Fruit fly (Drosophila melanogaster): ENCODE results near the gene Rev1.

The Rev1 gene

dm6 chr3L:606490-607327, 47.5 kb upstream of the Rev1 start, which contains the start of gene Reg-2 (continued):
- TF ChIP-seq trem (tag; optimal IDR thresholded peaks at IDR 0.05) = peak; percentile 34
- TF ChIP-seq Hr78 (GFP tag; optimal IDR thresholded peaks at IDR 0.05) = peak in 1 of 2 experiments; percentile 62
- TF ChIP-seq CG15073 (GFP tag; optimal IDR thresholded peaks at IDR 0.05) = no peak
- TF ChIP-seq Mrtf (GFP tag; IDR thresholded peaks at IDR 0.05) = no peak
- TF ChIP-seq CG7271 (tag; optimal IDR thresholded peaks at IDR 0.05) = no peak
- no peak for TF ChIP-seq lmd (GFP tag; IDR thresholded peaks at IDR 0.05)
- peak; percentile 28 for TF ChIP-seq nmo (GFP tag; optimal IDR thresholded peaks at IDR 0.05)
- no peak for TF ChIP-seq Dfd (GFP tag; optimal IDR thresholded peaks at IDR 0.05)
- no peak for TF ChIP-seq nerfin-1 (tag; optimal IDR thresholded peaks at IDR 0.05)
- peak; percentile 6 for TF ChIP-seq sqz (GFP tag; optimal IDR thresholded peaks at IDR 0.05)
- peak; percentile 99 for TF ChIP-seq CG34376 (GFP tag; optimal IDR thresholded peaks at IDR 0.05)
- peak; percentile 6 for TF ChIP-seq ATbp (GFP tag; optimal IDR thresholded peaks at IDR 0.05)
- TF ChIP-seq CG18599 (GFP tag; optimal IDR thresholded peaks at IDR 0.05) = no peak
- TF ChIP-seq pho (GFP tag; optimal IDR thresholded peaks at IDR 0.05) = no peak
- no peak for TF ChIP-seq vvl (GFP tag; IDR thresholded peaks at IDR 0.05)
- TF ChIP-seq sens-2 (GFP tag; IDR thresholded peaks at IDR 0.05) = peak; percentile 80
- TF ChIP-seq grn (GFP tag; optimal IDR thresholded peaks at IDR 0.05) = peak; percentile 97
- no peak for TF ChIP-seq ranshi (GFP tag; IDR thresholded peaks at IDR 0.05)
- no peak for TF ChIP-seq H2.0 (GFP tag; IDR thresholded peaks at IDR 0.05)
- TF ChIP-seq CG13424 (tag; optimal IDR thresholded peaks at IDR 0.05) = no peak
- no peak for TF ChIP-seq CG6254 (GFP tag; optimal IDR thresholded peaks at IDR 0.05)
- no peak for TF ChIP-seq luna (GFP tag; optimal IDR thresholded peaks at IDR 0.05)
- TF ChIP-seq Gug (GFP tag; IDR thresholded peaks at IDR 0.05) = no peak
- TF ChIP-seq slbo (GFP tag; IDR thresholded peaks at IDR 0.05) = peak; percentile 41; the same call in 1 of the 2 replicates
- TF ChIP-seq Scr (GFP tag; IDR thresholded peaks at IDR 0.05; ENCODE audit: partially characterized antibody) = no peak
- TF ChIP-seq CG12219 (GFP tag; optimal IDR thresholded peaks at IDR 0.05) = no peak
- no peak for TF ChIP-seq ara (GFP tag; IDR thresholded peaks at IDR 0.05)
- TF ChIP-seq vfl (GFP tag; optimal IDR thresholded peaks at IDR 0.05) = no peak
- no peak for TF ChIP-seq Optix (GFP tag; IDR thresholded peaks at IDR 0.05)
- TF ChIP-seq sd (tag; optimal IDR thresholded peaks at IDR 0.05) = peak; percentile 24
- no peak for TF ChIP-seq CG17912 (GFP tag; optimal IDR thresholded peaks at IDR 0.05)
- no peak for TF ChIP-seq HmgZ (tag; optimal IDR thresholded peaks at IDR 0.05)
- TF ChIP-seq lilli (GFP tag; optimal IDR thresholded peaks at IDR 0.05) = peak; percentile 20
- TF ChIP-seq MBD-R2 (GFP tag; IDR thresholded peaks at IDR 0.05) = no peak
- peak; percentile 69 for TF ChIP-seq Lhr (GFP tag; optimal IDR thresholded peaks at IDR 0.05)
- TF ChIP-seq org-1 (GFP tag; optimal IDR thresholded peaks at IDR 0.05) = no peak
- TF ChIP-seq D (optimal IDR thresholded peaks at IDR 0.05) = no peak
- no peak for TF ChIP-seq D (GFP tag; optimal IDR thresholded peaks at IDR 0.05)
- TF ChIP-seq Atf6 (GFP tag; IDR thresholded peaks at IDR 0.05) = no peak
- TF ChIP-seq CG17802 (tag; optimal IDR thresholded peaks at IDR 0.05) = no peak
- TF ChIP-seq BEAF-32 (GFP tag; optimal IDR thresholded peaks at IDR 0.05) = peak; percentile 19
- TF ChIP-seq CG15479 (GFP tag; optimal IDR thresholded peaks at IDR 0.05) = peak; percentile 49
- TF ChIP-seq en (GFP tag; optimal IDR thresholded peaks at IDR 0.05) = no peak
- TF ChIP-seq Nf-YB (GFP tag; optimal IDR thresholded peaks at IDR 0.05) = peak; percentile 47
- no peak for TF ChIP-seq CG8359 (GFP tag; optimal IDR thresholded peaks at IDR 0.05; ENCODE audit: borderline replicate concordance)
- no peak for TF ChIP-seq ato (GFP tag; IDR thresholded peaks at IDR 0.05; ENCODE audit: partially characterized antibody)
- peak; percentile 46 for TF ChIP-seq CG15696 (tag; optimal IDR thresholded peaks at IDR 0.05)
- no peak for TF ChIP-seq CG1792 (GFP tag; optimal IDR thresholded peaks at IDR 0.05)
- no peak for TF ChIP-seq CG4360 (GFP tag; IDR thresholded peaks at IDR 0.05)
